Worm (Caenorhabditis elegans) whole organism, young adult: ENCODE measurements around the gene usp-4.

ENCODE experiments used
- D2030.7 ChIP-seq: fragments of 200-800 bp; sonication (Bioruptor generic); IDR thresholded peaks from 2 replicates; pipeline ENCODE4 v1.3.6; 2022; ENCODE audit warnings: missing genetic modification reagents, missing genetic modification characterization, missing compliant biosample characterization
- F10E7.11 ChIP-seq: sonication (generic microtip); optimal IDR thresholded peaks from 2 replicates; lab custom pipeline; 2017; ENCODE audit warnings: mild to moderate bottlenecking, missing genetic modification characterization, moderate library complexity, missing compliant biosample characterization
- F22D6.2 ChIP-seq: sonication (generic microtip); optimal IDR thresholded peaks from 2 replicates; lab custom pipeline; 2016; ENCODE audit warnings: mild to moderate bottlenecking, missing genetic modification characterization, missing compliant biosample characterization
- F23B12.7 ChIP-seq: sonication (generic microtip); optimal IDR thresholded peaks from 2 replicates; lab custom pipeline; 2017; ENCODE audit warnings: missing genetic modification characterization, mild to moderate bottlenecking, missing compliant biosample characterization, antibody characterized with exemption, moderate library complexity; ENCODE audit not compliant: insufficient read depth
- F49E8.2 ChIP-seq: sonication (generic microtip); optimal IDR thresholded peaks from 3 replicates; lab custom pipeline; 2017; ENCODE audit warnings: missing genetic modification characterization, mild to moderate bottlenecking, missing compliant biosample characterization, antibody characterized with exemption, moderate library complexity; ENCODE audit not compliant: insufficient read depth
- K12H6.12 ChIP-seq: fragments of 200-800 bp; sonication (Bioruptor generic); optimal IDR thresholded peaks from 2 replicates; lab custom pipeline; 2018; ENCODE audit warnings: mild to moderate bottlenecking, missing genetic modification characterization, missing compliant biosample characterization
- Y67H2A.10 ChIP-seq: fragments of 200-800 bp; sonication (Bioruptor generic); conservative IDR thresholded peaks from 2 replicates; pipeline ENCODE4 v1.3.6; 2022; ENCODE audit warnings: missing genetic modification reagents, missing genetic modification characterization, missing compliant biosample characterization
- aptf-3 ChIP-seq: fragments of 200-800 bp; sonication (Bioruptor generic); IDR thresholded peaks from 2 replicates; pipeline ENCODE4 v1.3.6; 2022; ENCODE audit warnings: missing genetic modification characterization, missing compliant biosample characterization
- atf-7 ChIP-seq: sonication (generic microtip); optimal IDR thresholded peaks from 2 replicates; lab custom pipeline; 2017; ENCODE audit warnings: mild to moderate bottlenecking, missing genetic modification characterization, missing compliant biosample characterization
- attf-3 ChIP-seq: fragments of 200-800 bp; sonication (Bioruptor generic); conservative IDR thresholded peaks from 2 replicates; pipeline ENCODE4 v1.3.6; 2022; ENCODE audit warnings: missing genetic modification reagents, missing genetic modification characterization, missing compliant biosample characterization
- bed-1 ChIP-seq: fragments of 200-800 bp; sonication (Bioruptor generic); IDR thresholded peaks from 2 replicates; pipeline ENCODE4 v1.3.6; 2022; ENCODE audit warnings: missing genetic modification reagents, missing genetic modification characterization, missing compliant biosample characterization
- cebp-1 ChIP-seq, 2 experiments: fragments of 200-800 bp in 1 of 2; sonication (Bioruptor generic) in 1 of 2; sonication (generic microtip) in 1 of 2; IDR thresholded peaks in 1 of 2; optimal IDR thresholded peaks in 1 of 2; 2 replicates each; pipeline versions ENCODE4 v1.3.6 to Lab custom; 2017 to 2022; ENCODE audit warnings: missing compliant biosample characterization in 2 of 2, missing genetic modification characterization in 2 of 2, mild to moderate bottlenecking in 1 of 2, missing genetic modification reagents in 1 of 2, moderate library complexity in 1 of 2
- cebp-2 ChIP-seq: fragments of 200-800 bp; sonication (Bioruptor generic); IDR thresholded peaks from 2 replicates; pipeline ENCODE4 v1.3.6; 2022; ENCODE audit warnings: missing genetic modification characterization, missing compliant biosample characterization
- ceh-100 ChIP-seq: fragments of 200-800 bp; sonication (Bioruptor generic); IDR thresholded peaks from 2 replicates; pipeline ENCODE4 v1.3.6; 2022; ENCODE audit warnings: missing genetic modification reagents, missing genetic modification characterization, missing compliant biosample characterization
- ceh-40 ChIP-seq: fragments of 200-800 bp; sonication (Bioruptor generic); IDR thresholded peaks from 2 replicates; pipeline ENCODE4 v1.3.6; 2022; ENCODE audit warnings: missing genetic modification characterization, missing compliant biosample characterization
- ceh-79 ChIP-seq: sonication (generic microtip); optimal IDR thresholded peaks from 2 replicates; lab custom pipeline; 2017; ENCODE audit warnings: mild to moderate bottlenecking, missing genetic modification characterization, missing compliant biosample characterization
- ceh-91 ChIP-seq: fragments of 200-800 bp; sonication (Bioruptor generic); IDR thresholded peaks from 2 replicates; pipeline ENCODE4 v1.3.6; 2022; ENCODE audit warnings: missing genetic modification reagents, missing genetic modification characterization, missing compliant biosample characterization
- efl-1 ChIP-seq: fragments of 150-350 bp; optimal IDR thresholded peaks from 2 replicates; lab custom pipeline; 2014; ENCODE audit warnings: missing biosample characterization, missing genetic modification reagents, missing genetic modification characterization
- ekl-4 ChIP-seq: fragments of 200-800 bp; sonication (Bioruptor generic); IDR thresholded peaks from 2 replicates; pipeline ENCODE4 v1.3.6; 2022; ENCODE audit warnings: missing genetic modification reagents, missing genetic modification characterization, missing compliant biosample characterization
- ets-4 ChIP-seq: fragments of 200-800 bp; sonication (Bioruptor generic); optimal IDR thresholded peaks from 2 replicates; lab custom pipeline; 2018; ENCODE audit warnings: mild to moderate bottlenecking, missing genetic modification characterization, missing compliant biosample characterization
- fkh-3 ChIP-seq: sonication (generic microtip); optimal IDR thresholded peaks from 2 replicates; lab custom pipeline; 2016; ENCODE audit warnings: mild to moderate bottlenecking, missing genetic modification characterization, missing compliant biosample characterization
- hlh-26 ChIP-seq: fragments of 200-800 bp; sonication (Bioruptor generic); conservative IDR thresholded peaks from 2 replicates; pipeline ENCODE4 v1.3.6; 2022; ENCODE audit warnings: missing genetic modification reagents, missing genetic modification characterization, missing compliant biosample characterization
- hrde-1 ChIP-seq: sonication (generic microtip); optimal IDR thresholded peaks from 2 replicates; lab custom pipeline; 2016; ENCODE audit warnings: missing genetic modification characterization, mild to moderate bottlenecking, missing compliant biosample characterization, moderate library complexity, missing genotype, missing genetic modification reagents, borderline replicate concordance
- hsf-1 ChIP-seq: fragments of 200-800 bp; sonication (Bioruptor generic); IDR thresholded peaks from 2 replicates; pipeline ENCODE4 v1.3.6; 2022; ENCODE audit warnings: missing genetic modification reagents, missing genetic modification characterization, missing compliant biosample characterization
- lin-26 ChIP-seq: fragments of 200-800 bp; sonication (Bioruptor generic); IDR thresholded peaks from 2 replicates; pipeline ENCODE4 v1.3.6; 2022; ENCODE audit warnings: missing genetic modification reagents, missing genetic modification characterization, missing compliant biosample characterization
- lin-35 ChIP-seq, 3 experiments: fragments of 150-350 bp in 2 of 3; sonication (generic microtip) in 1 of 3; optimal IDR thresholded peaks; 2 replicates each; lab custom pipeline; 2014 to 2018; ENCODE audit warnings: missing biosample characterization in 3 of 3, missing genetic modification characterization in 3 of 3, missing genetic modification reagents in 3 of 3
- lin-40 ChIP-seq: sonication (generic microtip); optimal IDR thresholded peaks from 2 replicates; lab custom pipeline; 2016; ENCODE audit warnings: missing genetic modification characterization, mild to moderate bottlenecking, missing compliant biosample characterization, missing genotype, missing genetic modification reagents
- lin-54 ChIP-seq: fragments of 200-800 bp; sonication (Bioruptor generic); optimal IDR thresholded peaks from 2 replicates; lab custom pipeline; 2018; ENCODE audit warnings: mild to moderate bottlenecking, missing genetic modification characterization, missing compliant biosample characterization
- madf-3 ChIP-seq: fragments of 200-800 bp; sonication (Bioruptor generic); IDR thresholded peaks from 2 replicates; pipeline ENCODE4 v1.3.6; 2022; ENCODE audit warnings: missing genetic modification reagents, missing genetic modification characterization, missing compliant biosample characterization
- madf-6 ChIP-seq: fragments of 200-800 bp; sonication (Bioruptor generic); IDR thresholded peaks from 2 replicates; pipeline ENCODE4 v1.3.6; 2022; ENCODE audit warnings: missing genetic modification reagents, missing genetic modification characterization, missing compliant biosample characterization
- nfyb-1 ChIP-seq: fragments of 200-800 bp; sonication (Bioruptor generic); IDR thresholded peaks from 2 replicates; pipeline ENCODE4 v1.3.6; 2022; ENCODE audit warnings: missing genetic modification reagents, missing genetic modification characterization, missing compliant biosample characterization
- nhr-80 ChIP-seq: sonication (generic microtip); optimal IDR thresholded peaks from 2 replicates; lab custom pipeline; 2016; ENCODE audit warnings: missing genetic modification characterization, missing compliant biosample characterization
- rcor-1 ChIP-seq: fragments of 200-800 bp; sonication (Bioruptor generic); IDR thresholded peaks from 2 replicates; pipeline ENCODE4 v1.3.6; 2022; ENCODE audit warnings: missing genetic modification reagents, missing genetic modification characterization, missing compliant biosample characterization
- repo-1 ChIP-seq: sonication (generic microtip); optimal IDR thresholded peaks from 2 replicates; lab custom pipeline; 2017; ENCODE audit warnings: mild to moderate bottlenecking, missing genetic modification characterization, missing compliant biosample characterization
- rpc-1 ChIP-seq, 2 experiments: fragments of 150-350 bp in 1 of 2; sonication (generic microtip) in 1 of 2; optimal IDR thresholded peaks; 2 replicates each; lab custom pipeline; 2014 to 2018; ENCODE audit warnings: missing biosample characterization in 1 of 2, missing genetic modification characterization in 1 of 2, missing genetic modification reagents in 1 of 2, missing genotype in 1 of 2
- snpc-1.3 ChIP-seq: sonication (generic microtip); optimal IDR thresholded peaks from 2 replicates; lab custom pipeline; 2017; ENCODE audit warnings: missing genetic modification characterization, mild to moderate bottlenecking, missing compliant biosample characterization, antibody characterized with exemption, moderate library complexity, missing genotype, missing genetic modification reagents; ENCODE audit not compliant: insufficient read depth
- somi-1 ChIP-seq: fragments of 200-800 bp; sonication (Bioruptor generic); optimal IDR thresholded peaks from 2 replicates; lab custom pipeline; 2018; ENCODE audit warnings: mild to moderate bottlenecking, missing genetic modification characterization, missing compliant biosample characterization
- tbp1 ChIP-seq: fragments of 200-800 bp; sonication (Bioruptor generic); optimal IDR thresholded peaks from 2 replicates; lab custom pipeline; 2018; ENCODE audit warnings: mild to moderate bottlenecking, missing genetic modification characterization, missing compliant biosample characterization
- tlf-1 ChIP-seq: fragments of 200-800 bp; sonication (Bioruptor generic); optimal IDR thresholded peaks from 2 replicates; lab custom pipeline; 2018; ENCODE audit warnings: mild to moderate bottlenecking, missing genetic modification characterization, missing compliant biosample characterization
- unc-130 ChIP-seq: sonication (generic microtip); optimal IDR thresholded peaks from 2 replicates; lab custom pipeline; 2016; ENCODE audit warnings: missing genetic modification reagents, missing genetic modification characterization, missing compliant biosample characterization
- unc-62 ChIP-seq: fragments of 150-350 bp; optimal IDR thresholded peaks from 2 replicates; lab custom pipeline; 2014; ENCODE audit warnings: missing biosample characterization, missing genetic modification reagents, missing genetic modification characterization
- zfh-2 ChIP-seq: fragments of 200-800 bp; sonication (Bioruptor generic); conservative IDR thresholded peaks from 2 replicates; pipeline ENCODE4 v1.3.6; 2022; ENCODE audit warnings: missing genetic modification reagents, missing genetic modification characterization, missing compliant biosample characterization
- zim-3 ChIP-seq: sonication (generic microtip); optimal IDR thresholded peaks from 2 replicates; lab custom pipeline; 2017; ENCODE audit warnings: mild to moderate bottlenecking, missing genetic modification characterization, moderate library complexity, missing compliant biosample characterization
- ztf-22 ChIP-seq: fragments of 200-800 bp; sonication (Bioruptor generic); optimal IDR thresholded peaks from 2 replicates; lab custom pipeline; 2018; ENCODE audit warnings: mild to moderate bottlenecking, missing genetic modification characterization, moderate library complexity, missing compliant biosample characterization

The usp-4 gene

DNA sequence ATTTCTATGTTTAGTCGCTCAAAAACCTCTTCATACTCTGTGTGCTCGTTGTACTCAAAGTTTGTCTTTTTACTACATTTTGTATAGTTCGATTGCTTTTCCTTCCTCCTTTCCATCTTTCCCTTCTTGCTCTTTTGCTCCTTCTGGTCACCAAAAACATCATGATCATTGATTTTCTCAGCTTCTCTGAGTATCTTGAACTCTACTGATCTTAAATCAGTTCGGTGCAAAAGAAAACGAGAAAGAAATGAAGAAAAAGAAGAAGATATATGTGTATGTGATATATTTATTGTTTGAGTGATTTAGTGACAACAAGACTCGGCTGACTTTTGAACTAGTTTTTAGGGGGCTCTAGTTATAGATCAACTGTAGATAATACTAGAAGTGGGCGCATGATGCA, 7.0 kb upstream of the usp-4 start:
- TF ChIP-seq efl-1 (GFP tag; lab: Kevin White, UChicago) = no peak
- TF ChIP-seq lin-40 (tag; lab: Kevin White, UChicago) = no peak
- TF ChIP-seq F23B12.7 (tag; lab: Kevin White, UChicago) = no peak
- no peak for TF ChIP-seq ekl-4 (GFP tag; lab: Robert Waterston, UW)
- no peak for TF ChIP-seq unc-62 (GFP tag; lab: Kevin White, UChicago)

DNA sequence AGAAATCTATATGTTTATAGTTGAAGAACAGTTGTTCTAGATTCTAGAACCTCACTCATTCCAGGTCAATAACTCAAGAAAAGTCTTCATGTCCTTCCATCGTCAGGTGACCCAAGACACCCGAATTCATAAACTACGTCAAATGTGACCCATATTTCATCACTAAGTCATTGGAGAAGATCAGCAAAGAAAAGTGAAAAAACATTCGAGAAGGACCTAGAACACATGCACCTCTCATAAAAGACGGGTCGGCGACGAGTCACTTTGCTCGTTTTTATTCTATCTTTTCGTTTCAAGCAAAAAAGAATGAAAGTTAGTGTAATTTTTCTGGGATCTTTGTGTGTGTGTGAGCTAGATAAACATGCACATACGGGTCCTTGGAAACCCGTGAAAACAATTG, 5.9 kb upstream of the usp-4 start:
- TF ChIP-seq Y67H2A.10 (GFP tag; lab: Robert Waterston, UW) = no peak
- TF ChIP-seq somi-1 (GFP tag; lab: Kevin White, UChicago) = peak; percentile 60
- TF ChIP-seq ceh-79 = no peak
- no peak for TF ChIP-seq snpc-1.3 (tag; lab: Kevin White, UChicago)
- TF ChIP-seq tlf-1 = no peak
- no peak for TF ChIP-seq atf-7 (tag; lab: Kevin White, UChicago)
- TF ChIP-seq K12H6.12 = peak; percentile 27
- TF ChIP-seq F22D6.2 (tag; lab: Kevin White, UChicago) = no peak
- TF ChIP-seq ets-4 (GFP tag; lab: Kevin White, UChicago) = no peak
- no peak for TF ChIP-seq repo-1 (tag; lab: Kevin White, UChicago)
- TF ChIP-seq cebp-1 (GFP tag; IDR thresholded peaks at IDR 0.05; lab: Robert Waterston, UW) = no peak
- TF ChIP-seq cebp-1 (tag; optimal IDR thresholded peaks at IDR 0.05; lab: Kevin White, UChicago) = peak; percentile 54
- no peak for TF ChIP-seq fkh-3 (tag; lab: Kevin White, UChicago)
- TF ChIP-seq rpc-1 (optimal IDR thresholded peaks at IDR 0.05; lab: Kevin White, UChicago) = no peak
- TF ChIP-seq rpc-1 (tag; optimal IDR thresholded peaks at IDR 0.05; lab: Kevin White, UChicago) = no peak
- TF ChIP-seq hsf-1 (GFP tag; lab: Robert Waterston, UW) = peak; percentile 41; the same call in 1 of the 2 replicates
- TF ChIP-seq, all 124 proteins: peak for 4

DNA sequence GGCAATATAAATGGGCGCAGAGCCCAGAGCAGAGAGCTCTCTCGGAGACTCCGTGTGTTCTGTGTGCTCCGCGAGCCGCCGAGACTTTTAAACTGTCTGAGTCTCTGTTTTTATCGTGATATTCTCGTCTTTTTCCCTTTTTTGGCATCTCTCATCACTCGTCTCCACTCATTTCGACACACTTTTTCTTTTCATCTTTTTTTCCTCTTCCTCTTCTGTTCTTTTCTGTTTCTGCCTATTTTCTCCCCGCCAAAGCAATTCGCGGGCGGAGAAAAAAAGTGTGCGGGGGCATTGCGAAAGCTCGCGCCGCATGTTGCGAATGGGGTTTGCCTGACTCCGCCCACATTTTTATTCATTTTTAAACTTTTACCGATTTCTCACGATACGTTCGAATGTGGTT, 737 bp upstream of the usp-4 start:
- TF ChIP-seq ceh-91 = peak; percentile 94
- TF ChIP-seq madf-3 = peak; percentile 93
- TF ChIP-seq zfh-2 (GFP tag; lab: Robert Waterston, UW) = peak; percentile 95
- 0 out of 2 replicates have a peak, but pooled peaks have one; percentile 45 for TF ChIP-seq cebp-2 (GFP tag; lab: Robert Waterston, UW)
- peak; percentile 60 for TF ChIP-seq ztf-22 (GFP tag; lab: Kevin White, UChicago)
- no peak for TF ChIP-seq F10E7.11 (tag; lab: Kevin White, UChicago)
- peak; percentile 96 for TF ChIP-seq D2030.7 (GFP tag; lab: Robert Waterston, UW)
- TF ChIP-seq lin-54 (GFP tag; lab: Kevin White, UChicago) = peak; percentile 93
- no peak for TF ChIP-seq bed-1 (GFP tag; lab: Robert Waterston, UW)
- no peak for TF ChIP-seq ceh-79
- TF ChIP-seq tbp1 (GFP tag; lab: Kevin White, UChicago) = peak; percentile 75
- peak; percentile 80; the same call in 1 of the 2 replicates for TF ChIP-seq lin-26 (GFP tag; lab: Robert Waterston, UW)
- TF ChIP-seq nhr-80 (tag; lab: Kevin White, UChicago) = peak; percentile 85
- TF ChIP-seq madf-6 (GFP tag; lab: Robert Waterston, UW) = peak; percentile 99
- peak; percentile 94 for TF ChIP-seq unc-130
- TF ChIP-seq repo-1 (tag; lab: Kevin White, UChicago) = peak; percentile 70
- TF ChIP-seq attf-3 = peak; percentile 75
- peak; percentile 40 to 92 (median 90) for TF ChIP-seq lin-35 (GFP tag; optimal IDR thresholded peaks at IDR 0.05; lab: Kevin White, UChicago)
- 0 out of 2 replicates have a peak, but pooled peaks have one; percentile 27 for TF ChIP-seq aptf-3 (GFP tag; lab: Robert Waterston, UW)
- peak; percentile 91 for TF ChIP-seq nfyb-1 (GFP tag; lab: Robert Waterston, UW)
- 0 out of 2 replicates have a peak, but pooled peaks have one; percentile 61 for TF ChIP-seq ceh-40
- peak; percentile 55 for TF ChIP-seq hrde-1 (tag; lab: Kevin White, UChicago)
- peak; percentile 92 for TF ChIP-seq cebp-1 (GFP tag; IDR thresholded peaks at IDR 0.05; lab: Robert Waterston, UW)
- TF ChIP-seq cebp-1 (tag; optimal IDR thresholded peaks at IDR 0.05; lab: Kevin White, UChicago) = peak; percentile 98
- TF ChIP-seq zim-3 (tag; lab: Kevin White, UChicago) = peak; percentile 17
- no peak for TF ChIP-seq hlh-26
- TF ChIP-seq rcor-1 (GFP tag; lab: Robert Waterston, UW) = peak; percentile 96
- peak; percentile 84 for TF ChIP-seq ceh-100
- TF ChIP-seq F49E8.2 (tag; lab: Kevin White, UChicago) = peak; percentile 80
